Fruit fly (Drosophila melanogaster) whole organism, embryonic: ENCODE measurements around the gene CG3277.

Experiments
- ATbp ChIP-seq: fragments of 200-800 bp; sonication (Bioruptor generic); optimal IDR thresholded peaks from 2 replicates; lab custom pipeline; 2017; ENCODE audit warnings: missing biosample characterization, mild to moderate bottlenecking, missing genetic modification characterization, missing genetic modification reagents
- Abd-B ChIP-seq: fragments of 200-800 bp; sonication (Bioruptor generic); optimal IDR thresholded peaks from 2 replicates; lab custom pipeline; 2018; ENCODE audit warnings: missing biosample characterization, mild to moderate bottlenecking, missing genetic modification characterization, moderate library complexity
- CG10979 ChIP-seq: fragments of 200-800 bp; sonication (Bioruptor generic); optimal IDR thresholded peaks from 2 replicates; lab custom pipeline; 2018; ENCODE audit warnings: missing biosample characterization, mild to moderate bottlenecking, missing genetic modification characterization, moderate library complexity
- CG11695 ChIP-seq: fragments of 200-800 bp; sonication (Bioruptor generic); IDR thresholded peaks from 3 replicates; pipeline ENCODE4 v1.3.6; 2022; ENCODE audit warnings: missing biosample characterization, missing genetic modification characterization
- CG12236 ChIP-seq: fragments of 200-800 bp; sonication (Bioruptor generic); optimal IDR thresholded peaks from 2 replicates; lab custom pipeline; 2016; ENCODE audit warnings: missing biosample characterization, missing genetic modification characterization
- CG12769 ChIP-seq: fragments of 200-800 bp; sonication (Bioruptor generic); optimal IDR thresholded peaks from 2 replicates; lab custom pipeline; 2019; ENCODE audit warnings: missing biosample characterization, mild to moderate bottlenecking, missing genetic modification characterization, moderate library complexity
- CG13123 ChIP-seq: fragments of 200-800 bp; sonication (Bioruptor generic); optimal IDR thresholded peaks from 2 replicates; lab custom pipeline; 2016; ENCODE audit warnings: missing biosample characterization, missing genetic modification characterization
- CG15514 ChIP-seq: fragments of 200-800 bp; sonication (Bioruptor generic); optimal IDR thresholded peaks from 3 replicates; lab custom pipeline; 2017; ENCODE audit warnings: missing biosample characterization, missing genetic modification characterization, mild to moderate bottlenecking, moderate library complexity, missing genetic modification reagents
- CG16815 ChIP-seq: fragments of 200-800 bp; sonication (Bioruptor generic); optimal IDR thresholded peaks from 3 replicates; lab custom pipeline; 2017; ENCODE audit warnings: missing biosample characterization, mild to moderate bottlenecking, missing genetic modification characterization
- CG17186 ChIP-seq: fragments of 200-800 bp; sonication (Bioruptor generic); optimal IDR thresholded peaks from 3 replicates; lab custom pipeline; 2017; ENCODE audit warnings: missing biosample characterization, missing genetic modification reagents, missing genetic modification characterization
- CG17802 ChIP-seq: fragments of 200-800 bp; sonication (Bioruptor generic); optimal IDR thresholded peaks from 2 replicates; lab custom pipeline; 2018; ENCODE audit warnings: missing biosample characterization, mild to moderate bottlenecking, missing genetic modification characterization, moderate library complexity
- CG3065 ChIP-seq: fragments of 200-800 bp; sonication (Bioruptor generic); optimal IDR thresholded peaks from 2 replicates; lab custom pipeline; 2016; ENCODE audit warnings: missing biosample characterization, missing genetic modification characterization
- CG34422 ChIP-seq: fragments of 200-800 bp; sonication (Bioruptor generic); IDR thresholded peaks from 3 replicates; pipeline ENCODE4 v1.3.6; 2022; ENCODE audit warnings: missing biosample characterization, missing genetic modification characterization
- CG4707 ChIP-seq: fragments of 200-800 bp; sonication (Bioruptor generic); optimal IDR thresholded peaks from 2 replicates; lab custom pipeline; 2018; ENCODE audit warnings: missing biosample characterization, mild to moderate bottlenecking, missing genetic modification characterization, moderate library complexity
- CG4820 ChIP-seq: fragments of 200-800 bp; sonication (Bioruptor generic); optimal IDR thresholded peaks from 3 replicates; lab custom pipeline; 2016; ENCODE audit warnings: missing biosample characterization, missing genetic modification characterization
- CG4854 ChIP-seq: fragments of 200-800 bp; sonication (Bioruptor generic); optimal IDR thresholded peaks from 2 replicates; lab custom pipeline; 2016; ENCODE audit warnings: missing biosample characterization, missing genetic modification characterization, inconsistent platforms
- CG5953 ChIP-seq: fragments of 200-800 bp; sonication (Bioruptor generic); IDR thresholded peaks from 2 replicates; pipeline ENCODE4 v1.3.6; 2022; ENCODE audit warnings: missing biosample characterization, missing genetic modification characterization
- CG7372 ChIP-seq: fragments of 200-800 bp; sonication (Bioruptor generic); IDR thresholded peaks from 2 replicates; pipeline ENCODE4 v1.3.6; 2022; ENCODE audit warnings: missing biosample characterization, missing genetic modification characterization
- CG7745 ChIP-seq: fragments of 200-800 bp; sonication (Bioruptor generic); optimal IDR thresholded peaks from 2 replicates; lab custom pipeline; 2018; ENCODE audit warnings: missing biosample characterization, mild to moderate bottlenecking, missing genetic modification characterization, moderate library complexity
- CG8944 ChIP-seq: fragments of 200-800 bp; sonication (Bioruptor generic); optimal IDR thresholded peaks from 3 replicates; lab custom pipeline; 2016; ENCODE audit warnings: missing biosample characterization, missing genetic modification characterization
- D ChIP-seq, 2 experiments: fragments of 200-800 bp in 1 of 2; fragments of >200 bp in 1 of 2; sonication (Bioruptor generic) in 1 of 2; optimal IDR thresholded peaks; 2 replicates in 1 of 2; 3 replicates in 1 of 2; lab custom pipeline; 2017; ENCODE audit warnings: mild to moderate bottlenecking in 1 of 2, missing biosample characterization in 1 of 2, missing genetic modification characterization in 1 of 2, missing genetic modification reagents in 1 of 2
- Dip2 ChIP-seq: fragments of 200-800 bp; sonication (Bioruptor generic); IDR thresholded peaks from 2 replicates; pipeline ENCODE4 v1.3.6; 2022; ENCODE audit warnings: missing biosample characterization, missing genetic modification characterization
- Dll ChIP-seq: fragments of 200-800 bp; sonication (Bioruptor generic); IDR thresholded peaks from 4 replicates; pipeline ENCODE4 v1.3.6; 2022; ENCODE audit warnings: missing biosample characterization, missing genetic modification characterization; ENCODE audit not compliant: partially characterized antibody
- E2f1 ChIP-seq: fragments of 200-800 bp; sonication (Bioruptor generic); IDR thresholded peaks from 2 replicates; pipeline ENCODE4 v1.3.6; 2022; ENCODE audit warnings: missing biosample characterization, missing genetic modification characterization
- HLH54F ChIP-seq: fragments of 200-800 bp; sonication (Bioruptor generic); optimal IDR thresholded peaks from 3 replicates; lab custom pipeline; 2016; ENCODE audit warnings: missing biosample characterization, missing genetic modification characterization
- Mes4 ChIP-seq: fragments of 200-800 bp; sonication (Bioruptor generic); optimal IDR thresholded peaks from 2 replicates; lab custom pipeline; 2016; ENCODE audit warnings: missing biosample characterization, missing genetic modification characterization
- NK7.1 ChIP-seq: fragments of 200-800 bp; sonication (Bioruptor generic); optimal IDR thresholded peaks from 3 replicates; lab custom pipeline; 2016; ENCODE audit warnings: missing biosample characterization, missing genetic modification characterization
- Rx ChIP-seq: fragments of 200-800 bp; sonication (Bioruptor generic); IDR thresholded peaks from 2 replicates; pipeline ENCODE4 v1.3.6; 2022; ENCODE audit warnings: missing biosample characterization, missing genetic modification characterization
- Six4 ChIP-seq: fragments of 200-800 bp; sonication (Bioruptor generic); optimal IDR thresholded peaks from 2 replicates; lab custom pipeline; 2016; ENCODE audit warnings: missing biosample characterization, missing genetic modification characterization
- Sry-δ ChIP-seq: fragments of 200-800 bp; sonication (Bioruptor generic); optimal IDR thresholded peaks from 2 replicates; lab custom pipeline; 2016; ENCODE audit warnings: missing biosample characterization, missing genetic modification characterization
- bsh ChIP-seq, 2 experiments: fragments of 200-800 bp; sonication (Bioruptor generic); optimal IDR thresholded peaks; 2 replicates each; lab custom pipeline; 2017 to 2018; ENCODE audit warnings: mild to moderate bottlenecking in 2 of 2, missing biosample characterization in 2 of 2, missing genetic modification characterization in 2 of 2, moderate library complexity in 1 of 2
- cas ChIP-seq: fragments of 200-800 bp; sonication (Bioruptor generic); IDR thresholded peaks from 2 replicates; pipeline ENCODE4 v1.3.6; 2022; ENCODE audit warnings: missing biosample characterization, missing genetic modification characterization
- corto ChIP-seq: fragments of 200-800 bp; sonication (Bioruptor generic); optimal IDR thresholded peaks from 2 replicates; lab custom pipeline; 2016; ENCODE audit warnings: missing biosample characterization, mild to moderate bottlenecking, missing genetic modification characterization, moderate library complexity
- disco-r ChIP-seq: fragments of 200-800 bp; sonication (Bioruptor generic); optimal IDR thresholded peaks from 2 replicates; lab custom pipeline; 2016; ENCODE audit warnings: missing biosample characterization, missing genetic modification characterization
- ham ChIP-seq: fragments of 200-800 bp; sonication (Bioruptor generic); IDR thresholded peaks from 2 replicates; pipeline ENCODE4 v1.3.6; 2022; ENCODE audit warnings: missing biosample characterization, missing genetic modification characterization
- jigr1 ChIP-seq: fragments of 200-800 bp; sonication (Bioruptor generic); IDR thresholded peaks from 3 replicates; pipeline ENCODE4 v1.3.6; 2022; ENCODE audit warnings: missing biosample characterization, missing genetic modification characterization
- nom ChIP-seq: fragments of 200-800 bp; sonication (Bioruptor generic); optimal IDR thresholded peaks from 2 replicates; lab custom pipeline; 2017; ENCODE audit warnings: missing biosample characterization, missing genetic modification characterization, mild to moderate bottlenecking, moderate library complexity, missing genetic modification reagents
- peb ChIP-seq: fragments of 200-800 bp; sonication (Bioruptor generic); IDR thresholded peaks from 2 replicates; pipeline ENCODE4 v1.3.6; 2022; ENCODE audit warnings: missing biosample characterization, missing genetic modification characterization
- pho ChIP-seq: fragments of 200-800 bp; sonication (Bioruptor generic); optimal IDR thresholded peaks from 2 replicates; lab custom pipeline; 2016; ENCODE audit warnings: missing biosample characterization, missing genetic modification characterization
- ranshi ChIP-seq: fragments of 200-800 bp; sonication (Bioruptor generic); IDR thresholded peaks from 2 replicates; pipeline ENCODE4 v1.3.6; 2022; ENCODE audit warnings: missing biosample characterization, missing genetic modification characterization
- rib ChIP-seq: fragments of 200-800 bp; sonication (Bioruptor generic); IDR thresholded peaks from 2 replicates; pipeline ENCODE4 v1.3.6; 2022; ENCODE audit warnings: missing biosample characterization, missing genetic modification characterization
- schlank ChIP-seq: fragments of 200-800 bp; sonication (Bioruptor generic); optimal IDR thresholded peaks from 2 replicates; lab custom pipeline; 2018; ENCODE audit warnings: missing biosample characterization, mild to moderate bottlenecking, missing genetic modification characterization
- sqz ChIP-seq: fragments of 200-800 bp; sonication (Bioruptor generic); optimal IDR thresholded peaks from 3 replicates; lab custom pipeline; 2018; ENCODE audit warnings: missing biosample characterization, mild to moderate bottlenecking, missing genetic modification characterization
- ssp ChIP-seq: fragments of 200-800 bp; sonication (Bioruptor generic); IDR thresholded peaks from 2 replicates; pipeline ENCODE4 v1.3.6; 2022; ENCODE audit warnings: missing biosample characterization, missing genetic modification characterization
- tgo ChIP-seq: fragments of 200-800 bp; sonication (Bioruptor generic); IDR thresholded peaks from 3 replicates; pipeline ENCODE4 v1.3.6; 2022; ENCODE audit warnings: missing biosample characterization, missing genetic modification characterization
- trem ChIP-seq: fragments of 200-800 bp; optimal IDR thresholded peaks from 3 replicates; lab custom pipeline; 2019; ENCODE audit warnings: missing biosample characterization, mild to moderate bottlenecking, missing genetic modification characterization, moderate library complexity
- vvl ChIP-seq: fragments of 200-800 bp; sonication (Bioruptor generic); IDR thresholded peaks from 2 replicates; pipeline ENCODE4 v1.3.6; 2022; ENCODE audit warnings: missing biosample characterization, missing genetic modification characterization
- z ChIP-seq: fragments of 200-800 bp; sonication (Bioruptor generic); IDR thresholded peaks from 3 replicates; pipeline ENCODE4 v1.3.6; 2022; ENCODE audit warnings: missing biosample characterization, missing genetic modification characterization
- zen2 ChIP-seq: fragments of 200-800 bp; sonication (Bioruptor generic); IDR thresholded peaks from 3 replicates; pipeline ENCODE4 v1.3.6; 2022; ENCODE audit warnings: missing biosample characterization, missing genetic modification characterization; ENCODE audit not compliant: partially characterized antibody

CG3277 gene

dm6 chr2L:3354642-3355380 lies 50.9 kb downstream of the CG3277 start, which contains the start of gene E23 (continued):
- TF ChIP-seq bsh (GFP tag; optimal IDR thresholded peaks at IDR 0.05; lab: Kevin White, UChicago): peak; percentile 97 to 99
- TF ChIP-seq Mes4 (GFP tag; lab: Kevin White, UChicago): peak; percentile 91
- peak; percentile 97 for TF ChIP-seq E2f1 (GFP tag; lab: Robert Waterston, UW)
- TF ChIP-seq HLH54F (GFP tag; lab: Kevin White, UChicago): peak; percentile 97
- peak; percentile 95 for TF ChIP-seq CG5953 (GFP tag; lab: Robert Waterston, UW)
- TF ChIP-seq CG12236 (GFP tag; lab: Kevin White, UChicago): peak; percentile 78
- TF ChIP-seq schlank (tag; lab: Kevin White, UChicago): peak; percentile 92
- TF ChIP-seq Dip2: peak; percentile 74; the same call in 1 of the 2 replicates
- TF ChIP-seq D (optimal IDR thresholded peaks at IDR 0.05; lab: Kevin White, UChicago): no peak
- TF ChIP-seq D (GFP tag; optimal IDR thresholded peaks at IDR 0.05; lab: Kevin White, UChicago): peak; percentile 99
- TF ChIP-seq CG13123 (GFP tag; lab: Kevin White, UChicago): peak; percentile 97
- TF ChIP-seq CG7745 (tag; lab: Kevin White, UChicago): peak; percentile 58
- peak; percentile 99 for TF ChIP-seq CG11695 (GFP tag; lab: Robert Waterston, UW)
- peak; percentile 97 for TF ChIP-seq ranshi
- no peak; the same call in 2 of the 3 replicates for TF ChIP-seq zen2 (GFP tag; lab: Robert Waterston, UW)
- peak; percentile 98 for TF ChIP-seq CG4820 (GFP tag; lab: Kevin White, UChicago)
- TF ChIP-seq Sry-δ (GFP tag; lab: Kevin White, UChicago): peak; percentile 51
- TF ChIP-seq ssp: peak; percentile 93
- peak; percentile 43; the same call in 3 of the 4 replicates for TF ChIP-seq Dll (GFP tag; lab: Robert Waterston, UW)
- peak; percentile 99 for TF ChIP-seq ATbp (GFP tag; lab: Kevin White, UChicago)
- peak; percentile 97 for TF ChIP-seq trem (tag; lab: Kevin White, UChicago)
- peak; percentile 90 for TF ChIP-seq disco-r (GFP tag; lab: Kevin White, UChicago)
- peak; percentile 96 for TF ChIP-seq CG4854
- TF ChIP-seq Six4: peak; percentile 98
- TF ChIP-seq nom (GFP tag; lab: Kevin White, UChicago): peak; percentile 92
- TF ChIP-seq jigr1 (GFP tag; lab: Robert Waterston, UW): peak; percentile 95
- peak; percentile 93 for TF ChIP-seq CG8944 (GFP tag; lab: Kevin White, UChicago)
- peak; percentile 95 for TF ChIP-seq cas (GFP tag; lab: Robert Waterston, UW)
- TF ChIP-seq CG7372 (GFP tag; lab: Robert Waterston, UW): peak; percentile 98
- peak; percentile 99 for TF ChIP-seq tgo
- peak; percentile 77 for TF ChIP-seq corto (GFP tag; lab: Kevin White, UChicago)
- peak; percentile 99 for TF ChIP-seq CG10979 (tag; lab: Kevin White, UChicago)
- peak; percentile 92 for TF ChIP-seq ham (GFP tag; lab: Robert Waterston, UW)
- TF ChIP-seq CG17186 (GFP tag; lab: Kevin White, UChicago): peak; percentile 82
- peak; percentile 98 for TF ChIP-seq vvl
- peak; percentile 98 for TF ChIP-seq CG34422
- TF ChIP-seq Rx (GFP tag; lab: Robert Waterston, UW): peak; percentile 97
- peak; percentile 97 for TF ChIP-seq peb (GFP tag; lab: Robert Waterston, UW)
- peak; percentile 91 for TF ChIP-seq NK7.1 (GFP tag; lab: Kevin White, UChicago)
- peak; percentile 97 for TF ChIP-seq sqz (GFP tag; lab: Kevin White, UChicago)
- peak; percentile 98 for TF ChIP-seq Abd-B (GFP tag; lab: Kevin White, UChicago)
- TF ChIP-seq CG12769: peak; percentile 89
- TF ChIP-seq z (GFP tag; lab: Robert Waterston, UW): peak; percentile 71; the same call in 2 of the 3 replicates
- TF ChIP-seq CG17802 (tag; lab: Kevin White, UChicago): peak; percentile 90
- peak; percentile 93 for TF ChIP-seq CG4707 (GFP tag; lab: Kevin White, UChicago)
- peak; percentile 96 for TF ChIP-seq pho (GFP tag; lab: Kevin White, UChicago)
- TF ChIP-seq CG3065 (GFP tag; lab: Kevin White, UChicago): peak; percentile 96
- TF ChIP-seq rib: peak; percentile 96
- peak; percentile 90 for TF ChIP-seq CG15514 (GFP tag; lab: Kevin White, UChicago)
- TF ChIP-seq CG16815: peak; percentile 98
